Fruit fly (Drosophila melanogaster) whole organism, pupa: ENCODE data around the gene CG33688.

Experiments used
- CG10348 ChIP-seq: fragments of 200-800 bp; sonication (Bioruptor generic); IDR thresholded peaks from 2 replicates; pipeline ENCODE4 v1.3.6; 2022; ENCODE audit warnings: missing biosample characterization, missing genetic modification characterization
- CG12605 ChIP-seq: fragments of 200-800 bp; sonication (Bioruptor generic); IDR thresholded peaks from 2 replicates; pipeline ENCODE4 v1.3.6; 2022; ENCODE audit warnings: missing biosample characterization, missing genetic modification characterization
- CG13204 ChIP-seq: fragments of 200-800 bp; sonication (Bioruptor generic); optimal IDR thresholded peaks from 2 replicates; lab custom pipeline; 2018; ENCODE audit warnings: missing biosample characterization, mild to moderate bottlenecking, missing genetic modification characterization, moderate library complexity
- CG14655 ChIP-seq: fragments of 200-800 bp; sonication (Bioruptor generic); optimal IDR thresholded peaks from 3 replicates; lab custom pipeline; 2017; ENCODE audit warnings: mild to moderate bottlenecking, missing biosample characterization, missing genetic modification reagents, missing genetic modification characterization
- CG15710 ChIP-seq: fragments of 200-800 bp; sonication (Bioruptor generic); optimal IDR thresholded peaks from 2 replicates; lab custom pipeline; 2018; ENCODE audit warnings: missing biosample characterization, mild to moderate bottlenecking, missing genetic modification characterization, moderate library complexity
- CG17806 ChIP-seq: fragments of 200-800 bp; sonication (Bioruptor generic); optimal IDR thresholded peaks from 2 replicates; lab custom pipeline; 2018; ENCODE audit warnings: missing biosample characterization, mild to moderate bottlenecking, missing genetic modification characterization, moderate library complexity
- CG32121 ChIP-seq: fragments of 200-800 bp; sonication (Bioruptor generic); IDR thresholded peaks from 2 replicates; pipeline ENCODE4 v1.3.6; 2022; ENCODE audit warnings: missing biosample characterization, missing genetic modification characterization
- CG34367 ChIP-seq: fragments of 200-800 bp; sonication (Bioruptor generic); optimal IDR thresholded peaks from 2 replicates; lab custom pipeline; 2018; ENCODE audit warnings: missing biosample characterization, mild to moderate bottlenecking, missing genetic modification characterization
- CG4496 ChIP-seq: fragments of 200-800 bp; sonication (Bioruptor generic); IDR thresholded peaks from 3 replicates; pipeline ENCODE4 v1.3.6; 2022; ENCODE audit warnings: missing biosample characterization, missing genetic modification characterization
- CG8159 ChIP-seq: fragments of 200-800 bp; sonication (Bioruptor generic); optimal IDR thresholded peaks from 3 replicates; lab custom pipeline; 2018; ENCODE audit warnings: missing biosample characterization, mild to moderate bottlenecking, missing genetic modification characterization, moderate library complexity
- CG8301 ChIP-seq: fragments of 200-800 bp; sonication (Bioruptor generic); optimal IDR thresholded peaks from 2 replicates; lab custom pipeline; 2018; ENCODE audit warnings: missing biosample characterization, mild to moderate bottlenecking, missing genetic modification characterization
- CG9948 ChIP-seq: fragments of 200-800 bp; sonication (Bioruptor generic); optimal IDR thresholded peaks from 2 replicates; lab custom pipeline; 2018; ENCODE audit warnings: missing biosample characterization, mild to moderate bottlenecking, missing genetic modification characterization, moderate library complexity
- D1 ChIP-seq: fragments of 200-800 bp; sonication (Bioruptor generic); optimal IDR thresholded peaks from 2 replicates; lab custom pipeline; 2018; ENCODE audit warnings: missing biosample characterization, mild to moderate bottlenecking, missing genetic modification characterization, moderate library complexity
- EcR ChIP-seq: fragments of 200-800 bp; sonication (Bioruptor generic); optimal IDR thresholded peaks from 3 replicates; lab custom pipeline; 2019; ENCODE audit warnings: missing biosample characterization, missing genetic modification characterization, mild to moderate bottlenecking, moderate library complexity, missing genetic modification reagents
- Ets98B ChIP-seq: fragments of 200-800 bp; sonication (Bioruptor generic); IDR thresholded peaks from 2 replicates; pipeline ENCODE4 v1.3.6; 2022; ENCODE audit warnings: missing biosample characterization, missing genetic modification characterization
- Pif1A ChIP-seq: fragments of 200-800 bp; sonication (Bioruptor generic); optimal IDR thresholded peaks from 3 replicates; lab custom pipeline; 2016; ENCODE audit warnings: missing biosample characterization, missing genetic modification characterization
- Pif1B ChIP-seq: fragments of 200-800 bp; sonication (Bioruptor generic); optimal IDR thresholded peaks from 3 replicates; lab custom pipeline; 2016; ENCODE audit warnings: missing biosample characterization, missing genetic modification characterization
- Snoo ChIP-seq: fragments of 200-800 bp; sonication (Bioruptor generic); optimal IDR thresholded peaks from 3 replicates; lab custom pipeline; 2017; ENCODE audit warnings: missing biosample characterization, mild to moderate bottlenecking, missing genetic modification characterization, inconsistent platforms
- fd96Ca ChIP-seq: fragments of 200-800 bp; sonication (Bioruptor generic); IDR thresholded peaks from 3 replicates; pipeline ENCODE4 v1.3.6; 2022; ENCODE audit warnings: missing biosample characterization, missing genetic modification characterization
- gl ChIP-seq: fragments of 200-800 bp; sonication (Bioruptor generic); optimal IDR thresholded peaks from 2 replicates; lab custom pipeline; 2018; ENCODE audit warnings: missing biosample characterization, mild to moderate bottlenecking, missing genetic modification characterization
- rn ChIP-seq: fragments of 200-800 bp; sonication (Bioruptor generic); IDR thresholded peaks from 2 replicates; pipeline ENCODE4 v1.3.6; 2022; ENCODE audit warnings: missing biosample characterization, missing genetic modification characterization

CG33688 gene

dm6 chr3L:16231857-16232256, 32.8 kb downstream of the CG33688 start, which contains the start of the genes PDCD-5 and MED10:
Gene PDCD-5 (minus strand): TSS chr3L:16232038.
Gene MED10 (plus strand): TSS chr3L:16232084.
- peak; percentile 37; the same call in 1 of the 2 replicates for TF ChIP-seq rn
- no peak for TF ChIP-seq gl
- no peak for TF ChIP-seq Pif1A (GFP tag; lab: Kevin White, UChicago)
- peak; percentile 56 for TF ChIP-seq D1 (tag; lab: Kevin White, UChicago)
- no peak for TF ChIP-seq Pif1B (GFP tag; lab: Kevin White, UChicago)
- no peak for TF ChIP-seq Ets98B (GFP tag; lab: Robert Waterston, UW)
- TF ChIP-seq CG8159 (tag; lab: Kevin White, UChicago): peak; percentile 48
- no peak for TF ChIP-seq CG8301 (tag; lab: Kevin White, UChicago)
- no peak for TF ChIP-seq fd96Ca (GFP tag; lab: Robert Waterston, UW)
- 0 out of 3 replicates have a peak, but pooled peaks have one; percentile 21 for TF ChIP-seq CG4496 (GFP tag; lab: Robert Waterston, UW)
- TF ChIP-seq CG32121: no peak
- TF ChIP-seq CG17806: peak; percentile 10
- no peak for TF ChIP-seq CG10348 (GFP tag; lab: Robert Waterston, UW)
- TF ChIP-seq CG12605 (GFP tag; lab: Robert Waterston, UW): no peak
- peak; percentile 3 for TF ChIP-seq Snoo (tag; lab: Kevin White, UChicago)
- no peak for TF ChIP-seq CG13204
- no peak for TF ChIP-seq CG14655
- no peak for TF ChIP-seq CG34367
- peak; percentile 12 for TF ChIP-seq CG15710 (tag; lab: Kevin White, UChicago)
- TF ChIP-seq EcR (GFP tag; lab: Kevin White, UChicago): no peak
- peak; percentile 15 for TF ChIP-seq CG9948 (tag; lab: Kevin White, UChicago)
- TF ChIP-seq, all 21 proteins: peak for 8

dm6 chr3L:16232924-16233323, 33.9 kb downstream of the CG33688 start, which contains the start of gene Hsc20:
Gene Hsc20 (plus strand): TSS chr3L:16233127.
- TF ChIP-seq CG8159 (tag; lab: Kevin White, UChicago): no peak
- TF ChIP-seq CG34367: no peak
- TF ChIP-seq CG8301 (tag; lab: Kevin White, UChicago): no peak
- TF ChIP-seq CG9948 (tag; lab: Kevin White, UChicago): no peak
- TF ChIP-seq EcR (GFP tag; lab: Kevin White, UChicago): no peak

dm6 chr3L:16233850-16234494, 35.0 kb downstream of the CG33688 start:
- TF ChIP-seq CG12605 (GFP tag; lab: Robert Waterston, UW) (0 out of 2 replicates have a peak, but pooled peaks have one; percentile 45), CG15710 (tag; lab: Kevin White, UChicago) (no peak)

dm6 chr3L:16241296-16241695, 42.3 kb downstream of the CG33688 start:
- no peak for TF ChIP-seq CG8301 (tag; lab: Kevin White, UChicago)
- TF ChIP-seq EcR (GFP tag; lab: Kevin White, UChicago): peak; percentile 79
- TF ChIP-seq CG4496 (GFP tag; lab: Robert Waterston, UW): no peak
- no peak for TF ChIP-seq Pif1A (GFP tag; lab: Kevin White, UChicago)
- no peak for TF ChIP-seq CG13204
- no peak for TF ChIP-seq CG32121
